Worm (Caenorhabditis elegans) whole organism, early embryonic: Measurements from ENCODE around the gene srg-31.

Source experiments
- ceh-36 ChIP-seq: sonication (generic microtip); optimal IDR thresholded peaks from 2 replicates; lab custom pipeline; 2016; ENCODE audit warnings: missing genetic modification characterization, inconsistent platforms, missing compliant biosample characterization
- hmbx-1 ChIP-seq: sonication (generic microtip); optimal IDR thresholded peaks from 2 replicates; lab custom pipeline; 2016; ENCODE audit warnings: mild to moderate bottlenecking, missing genetic modification characterization, missing compliant biosample characterization
- hnd-1 ChIP-seq: sonication (generic microtip); optimal IDR thresholded peaks from 2 replicates; lab custom pipeline; 2016; ENCODE audit warnings: missing genetic modification characterization, missing compliant biosample characterization
- sea-1 ChIP-seq: fragments of 200-800 bp; sonication (Bioruptor generic); conservative IDR thresholded peaks from 2 replicates; pipeline ENCODE4 v1.3.6; 2022; ENCODE audit warnings: missing genetic modification characterization, missing compliant biosample characterization
- tbx-11 ChIP-seq: fragments of 200-800 bp; sonication (Bioruptor generic); IDR thresholded peaks from 2 replicates; pipeline ENCODE4 v1.3.6; 2022; ENCODE audit warnings: missing genetic modification characterization, missing compliant biosample characterization
- tbx-37 ChIP-seq: fragments of 200-800 bp; sonication (Bioruptor generic); conservative IDR thresholded peaks from 2 replicates; pipeline ENCODE4 v1.3.6; 2022; ENCODE audit warnings: missing genetic modification reagents, missing genetic modification characterization, missing compliant biosample characterization

ce11 chrV:6930284-6930683 is 23.4 kb downstream of the srg-31 start:
- TF ChIP-seq hnd-1 (tag; lab: Kevin White, UChicago) (no peak), sea-1 (GFP tag; lab: Robert Waterston, UW) (no peak), hmbx-1 (no peak), tbx-37 (GFP tag; lab: Robert Waterston, UW) (no peak), ceh-36 (tag; lab: Kevin White, UChicago) (no peak), tbx-11 (GFP tag; lab: Robert Waterston, UW) (no peak)
